Fruit fly (Drosophila melanogaster) whole organism, embryonic: Measurements from ENCODE around the gene Lst8.

ENCODE experiments used
- CG11093 ChIP-seq: fragments of 200-800 bp; sonication (Bioruptor generic); IDR thresholded peaks from 3 replicates; pipeline ENCODE4 v1.3.6; 2022; ENCODE audit warnings: missing biosample characterization, missing genetic modification characterization
- CG11504 ChIP-seq: fragments of 200-800 bp; sonication (Bioruptor generic); optimal IDR thresholded peaks from 3 replicates; lab custom pipeline; 2019; ENCODE audit warnings: missing biosample characterization, mild to moderate bottlenecking, missing genetic modification characterization, moderate library complexity
- CG11695 ChIP-seq: fragments of 200-800 bp; sonication (Bioruptor generic); IDR thresholded peaks from 3 replicates; pipeline ENCODE4 v1.3.6; 2022; ENCODE audit warnings: missing biosample characterization, missing genetic modification characterization
- CG13775 ChIP-seq: fragments of 200-800 bp; sonication (Bioruptor generic); optimal IDR thresholded peaks from 3 replicates; lab custom pipeline; 2017; ENCODE audit warnings: missing biosample characterization, mild to moderate bottlenecking, missing genetic modification characterization
- CG15514 ChIP-seq: fragments of 200-800 bp; sonication (Bioruptor generic); optimal IDR thresholded peaks from 3 replicates; lab custom pipeline; 2017; ENCODE audit warnings: missing biosample characterization, missing genetic modification characterization, mild to moderate bottlenecking, moderate library complexity, missing genetic modification reagents
- CG1647 ChIP-seq: fragments of 200-800 bp; sonication (Bioruptor generic); optimal IDR thresholded peaks from 3 replicates; lab custom pipeline; 2016; ENCODE audit warnings: missing biosample characterization, missing genetic modification characterization
- CG17829 ChIP-seq: fragments of 200-800 bp; optimal IDR thresholded peaks from 2 replicates; lab custom pipeline; 2019; ENCODE audit warnings: missing biosample characterization, mild to moderate bottlenecking, missing genetic modification characterization, moderate library complexity
- CG18764 ChIP-seq: fragments of 200-800 bp; sonication (Bioruptor generic); optimal IDR thresholded peaks from 3 replicates; lab custom pipeline; 2016; ENCODE audit warnings: missing biosample characterization, missing genetic modification characterization
- CG31224 ChIP-seq: fragments of 200-800 bp; sonication (Bioruptor generic); IDR thresholded peaks from 2 replicates; pipeline ENCODE4 v1.3.6; 2022; ENCODE audit warnings: missing biosample characterization, missing genetic modification characterization
- CG31388 ChIP-seq: fragments of 200-800 bp; sonication (Bioruptor generic); optimal IDR thresholded peaks from 2 replicates; lab custom pipeline; 2016; ENCODE audit warnings: missing biosample characterization, missing genetic modification characterization
- CG34376 ChIP-seq: fragments of 200-800 bp; sonication (Bioruptor generic); optimal IDR thresholded peaks from 2 replicates; lab custom pipeline; 2018; ENCODE audit warnings: missing biosample characterization, mild to moderate bottlenecking, missing genetic modification characterization
- CG34422 ChIP-seq: fragments of 200-800 bp; sonication (Bioruptor generic); IDR thresholded peaks from 3 replicates; pipeline ENCODE4 v1.3.6; 2022; ENCODE audit warnings: missing biosample characterization, missing genetic modification characterization
- CG4617 ChIP-seq: fragments of 200-800 bp; sonication (Bioruptor generic); optimal IDR thresholded peaks from 3 replicates; lab custom pipeline; 2016; ENCODE audit warnings: missing biosample characterization, missing genetic modification characterization, borderline replicate concordance
- CG4854 ChIP-seq: fragments of 200-800 bp; sonication (Bioruptor generic); optimal IDR thresholded peaks from 2 replicates; lab custom pipeline; 2016; ENCODE audit warnings: missing biosample characterization, missing genetic modification characterization, inconsistent platforms
- CG6683 ChIP-seq: fragments of 200-800 bp; sonication (Bioruptor generic); optimal IDR thresholded peaks from 2 replicates; lab custom pipeline; 2017; ENCODE audit warnings: missing biosample characterization, mild to moderate bottlenecking, missing genetic modification characterization, missing genetic modification reagents
- CG8089 ChIP-seq: fragments of 200-800 bp; sonication (Bioruptor generic); optimal IDR thresholded peaks from 3 replicates; lab custom pipeline; 2016; ENCODE audit warnings: missing biosample characterization, missing genetic modification characterization
- Camta ChIP-seq: fragments of 200-800 bp; sonication (Bioruptor generic); optimal IDR thresholded peaks from 2 replicates; lab custom pipeline; 2016; ENCODE audit warnings: missing biosample characterization, missing genetic modification characterization
- CrebB ChIP-seq: fragments of 200-800 bp; sonication (Bioruptor generic); optimal IDR thresholded peaks from 3 replicates; lab custom pipeline; 2018; ENCODE audit warnings: missing biosample characterization, mild to moderate bottlenecking, missing genetic modification characterization
- D19B ChIP-seq: fragments of 200-800 bp; sonication (Bioruptor generic); optimal IDR thresholded peaks from 2 replicates; lab custom pipeline; 2017; ENCODE audit warnings: missing biosample characterization, mild to moderate bottlenecking, missing genetic modification characterization
- Doc3 ChIP-seq: fragments of 200-800 bp; sonication (Bioruptor generic); IDR thresholded peaks from 3 replicates; pipeline ENCODE4 v1.3.6; 2022; ENCODE audit warnings: missing biosample characterization, missing genetic modification characterization; ENCODE audit not compliant: partially characterized antibody
- GATAe ChIP-seq: fragments of 200-800 bp; sonication (Bioruptor generic); conservative IDR thresholded peaks from 2 replicates; pipeline ENCODE4 v1.3.6; 2022; ENCODE audit warnings: missing biosample characterization, missing genetic modification characterization
- Hr51 ChIP-seq, 2 experiments: fragments of 200-800 bp; sonication (Bioruptor generic); optimal IDR thresholded peaks; 2 replicates in 1 of 2; 3 replicates in 1 of 2; lab custom pipeline; 2016 to 2018; ENCODE audit warnings: missing biosample characterization in 2 of 2, missing genetic modification characterization in 2 of 2, mild to moderate bottlenecking in 1 of 2, moderate library complexity in 1 of 2
- NC2α ChIP-seq: fragments of 200-800 bp; sonication (Bioruptor generic); optimal IDR thresholded peaks from 2 replicates; lab custom pipeline; 2016; ENCODE audit warnings: missing biosample characterization, missing genetic modification characterization
- Oaz ChIP-seq: fragments of 200-800 bp; sonication (Bioruptor generic); IDR thresholded peaks from 2 replicates; pipeline ENCODE4 v1.3.6; 2022; ENCODE audit warnings: missing biosample characterization, missing genetic modification characterization
- Xbp1 ChIP-seq: fragments of 200-800 bp; sonication (Bioruptor generic); optimal IDR thresholded peaks from 3 replicates; lab custom pipeline; 2016; ENCODE audit warnings: missing biosample characterization, mild to moderate bottlenecking, missing genetic modification characterization
- abd-A ChIP-seq: fragments of 200-800 bp; sonication (Bioruptor generic); optimal IDR thresholded peaks from 3 replicates; lab custom pipeline; 2019; ENCODE audit warnings: missing biosample characterization, mild to moderate bottlenecking, missing genetic modification characterization, moderate library complexity
- cato ChIP-seq: fragments of 200-800 bp; sonication (Bioruptor generic); optimal IDR thresholded peaks from 2 replicates; lab custom pipeline; 2016; ENCODE audit warnings: missing biosample characterization, missing genetic modification characterization, borderline replicate concordance
- da ChIP-seq: fragments of 200-800 bp; sonication (Bioruptor generic); optimal IDR thresholded peaks from 2 replicates; lab custom pipeline; 2016; ENCODE audit warnings: missing biosample characterization, missing genetic modification characterization
- disco-r ChIP-seq: fragments of 200-800 bp; sonication (Bioruptor generic); optimal IDR thresholded peaks from 2 replicates; lab custom pipeline; 2016; ENCODE audit warnings: missing biosample characterization, missing genetic modification characterization
- emc ChIP-seq: fragments of 200-800 bp; sonication (Bioruptor generic); optimal IDR thresholded peaks from 2 replicates; lab custom pipeline; 2016; ENCODE audit warnings: missing biosample characterization, missing genetic modification characterization
- ham ChIP-seq: fragments of 200-800 bp; sonication (Bioruptor generic); IDR thresholded peaks from 2 replicates; pipeline ENCODE4 v1.3.6; 2022; ENCODE audit warnings: missing biosample characterization, missing genetic modification characterization
- hbn ChIP-seq: fragments of 200-800 bp; sonication (Bioruptor generic); IDR thresholded peaks from 2 replicates; pipeline ENCODE4 v1.3.6; 2022; ENCODE audit warnings: missing biosample characterization, missing genetic modification characterization; ENCODE audit not compliant: partially characterized antibody
- jumu ChIP-seq: fragments of 200-800 bp; sonication (Bioruptor generic); optimal IDR thresholded peaks from 3 replicates; lab custom pipeline; 2016; ENCODE audit warnings: missing biosample characterization, missing genetic modification characterization
- lov ChIP-seq, 2 experiments: fragments of 200-800 bp in 1 of 2; fragments of >200 bp in 1 of 2; sonication (Bioruptor generic) in 1 of 2; IDR thresholded peaks in 1 of 2; optimal IDR thresholded peaks in 1 of 2; 2 replicates in 1 of 2; 3 replicates in 1 of 2; pipeline versions ENCODE4 v1.3.6 to Lab custom; 2017 to 2022; ENCODE audit warnings: missing biosample characterization in 1 of 2, missing genetic modification characterization in 1 of 2
- nerfin-2 ChIP-seq: fragments of 200-800 bp; sonication (Bioruptor generic); IDR thresholded peaks from 2 replicates; pipeline ENCODE4 v1.3.6; 2022; ENCODE audit warnings: missing biosample characterization, missing genetic modification characterization; ENCODE audit not compliant: partially characterized antibody
- nom ChIP-seq: fragments of 200-800 bp; sonication (Bioruptor generic); optimal IDR thresholded peaks from 2 replicates; lab custom pipeline; 2017; ENCODE audit warnings: missing biosample characterization, missing genetic modification characterization, mild to moderate bottlenecking, moderate library complexity, missing genetic modification reagents
- pum ChIP-seq: fragments of 200-800 bp; sonication (Bioruptor generic); optimal IDR thresholded peaks from 2 replicates; lab custom pipeline; 2016; ENCODE audit warnings: missing biosample characterization, missing genetic modification characterization
- schlank ChIP-seq: fragments of 200-800 bp; sonication (Bioruptor generic); optimal IDR thresholded peaks from 2 replicates; lab custom pipeline; 2018; ENCODE audit warnings: missing biosample characterization, mild to moderate bottlenecking, missing genetic modification characterization
- seq ChIP-seq: fragments of 200-800 bp; sonication (Bioruptor generic); IDR thresholded peaks from 2 replicates; pipeline ENCODE4 v1.3.6; 2022; ENCODE audit warnings: missing biosample characterization, missing genetic modification characterization
- sim ChIP-seq: fragments of 200-800 bp; sonication (Bioruptor generic); IDR thresholded peaks from 2 replicates; pipeline ENCODE4 v1.3.6; 2022; ENCODE audit warnings: missing biosample characterization, missing genetic modification characterization
- sqz ChIP-seq: fragments of 200-800 bp; sonication (Bioruptor generic); optimal IDR thresholded peaks from 3 replicates; lab custom pipeline; 2018; ENCODE audit warnings: missing biosample characterization, mild to moderate bottlenecking, missing genetic modification characterization
- sr ChIP-seq: fragments of 200-800 bp; sonication (Bioruptor generic); IDR thresholded peaks from 3 replicates; pipeline ENCODE4 v1.3.6; 2022; ENCODE audit warnings: missing biosample characterization, missing genetic modification characterization
- ssp ChIP-seq: fragments of 200-800 bp; sonication (Bioruptor generic); IDR thresholded peaks from 2 replicates; pipeline ENCODE4 v1.3.6; 2022; ENCODE audit warnings: missing biosample characterization, missing genetic modification characterization
- tio ChIP-seq: fragments of 200-800 bp; sonication (Bioruptor generic); optimal IDR thresholded peaks from 2 replicates; lab custom pipeline; 2017; ENCODE audit warnings: missing biosample characterization, missing genetic modification characterization, inconsistent platforms
- tna ChIP-seq: fragments of 200-800 bp; sonication (Bioruptor generic); IDR thresholded peaks from 2 replicates; pipeline ENCODE4 v1.3.6; 2022; ENCODE audit warnings: missing biosample characterization, missing genetic modification characterization; ENCODE audit not compliant: partially characterized antibody
- twi ChIP-seq: fragments of 200-800 bp; optimal IDR thresholded peaks from 2 replicates; lab custom pipeline; 2019; ENCODE audit warnings: missing biosample characterization, mild to moderate bottlenecking, missing genetic modification characterization, moderate library complexity
- wor ChIP-seq: fragments of 200-800 bp; sonication (Bioruptor generic); IDR thresholded peaks from 2 replicates; pipeline ENCODE4 v1.3.6; 2022; ENCODE audit warnings: missing biosample characterization, missing genetic modification characterization
- zf30C ChIP-seq: fragments of 200-800 bp; sonication (Bioruptor generic); optimal IDR thresholded peaks from 3 replicates; lab custom pipeline; 2018; ENCODE audit warnings: missing biosample characterization, mild to moderate bottlenecking, missing genetic modification characterization

The Lst8 gene

dm6 chrX:9600083-9600817 lies 5.5 kb downstream of the Lst8 start (continued):
- TF ChIP-seq CG34422 (GFP tag; lab: Robert Waterston, UW) = peak; percentile 77; the same call in 2 of the 3 replicates
- peak; percentile 47 for TF ChIP-seq CG15514 (GFP tag; lab: Kevin White, UChicago)
- TF ChIP-seq sqz (GFP tag; lab: Kevin White, UChicago) = peak; percentile 89
- peak; percentile 42 for TF ChIP-seq twi (tag; lab: Kevin White, UChicago)
- no peak for TF ChIP-seq lov (optimal IDR thresholded peaks at IDR 0.05; lab: Kevin White, UChicago)
- no peak for TF ChIP-seq lov (GFP tag; IDR thresholded peaks at IDR 0.05; lab: Robert Waterston, UW)
- TF ChIP-seq CG13775 = peak; percentile 76
- TF ChIP-seq CG11093 (GFP tag; lab: Robert Waterston, UW) = peak; percentile 71
- TF ChIP-seq schlank (tag; lab: Kevin White, UChicago) = peak; percentile 12
- TF ChIP-seq CG11695 (GFP tag; lab: Robert Waterston, UW) = peak; percentile 65; the same call in 2 of the 3 replicates
- no peak for TF ChIP-seq tio (GFP tag; lab: Kevin White, UChicago)
- peak; percentile 95 for TF ChIP-seq D19B (GFP tag; lab: Kevin White, UChicago)
- TF ChIP-seq CG18764 = peak; percentile 49
- peak; percentile 47 for TF ChIP-seq nom (GFP tag; lab: Kevin White, UChicago)
- TF ChIP-seq CG31388 (GFP tag; lab: Kevin White, UChicago) = no peak
- TF ChIP-seq tna = no peak
- peak; percentile 49 for TF ChIP-seq CG4854
- no peak for TF ChIP-seq CG31224 (GFP tag; lab: Robert Waterston, UW)
- peak; percentile 52; the same call in 1 of the 2 replicates for TF ChIP-seq seq (GFP tag; lab: Robert Waterston, UW)
- TF ChIP-seq CrebB = peak; percentile 45
- TF ChIP-seq Oaz = 0 out of 2 replicates have a peak, but pooled peaks have one; percentile 29
- peak; percentile 71 for TF ChIP-seq jumu (GFP tag; lab: Kevin White, UChicago)
- peak; percentile 58 for TF ChIP-seq ssp (GFP tag; lab: Robert Waterston, UW)
- TF ChIP-seq Camta (GFP tag; lab: Kevin White, UChicago) = peak; percentile 69
- TF ChIP-seq nerfin-2 = no peak
- peak; percentile 60 for TF ChIP-seq CG34376
- peak; percentile 58 for TF ChIP-seq CG6683
- peak; percentile 57 for TF ChIP-seq CG1647 (GFP tag; lab: Kevin White, UChicago)
- peak; percentile 78 for TF ChIP-seq Xbp1 (GFP tag; lab: Kevin White, UChicago)
- peak; percentile 38 for TF ChIP-seq NC2α
- peak; percentile 65 for TF ChIP-seq CG17829 (tag; lab: Kevin White, UChicago)
- no peak for TF ChIP-seq Doc3 (GFP tag; lab: Robert Waterston, UW)
- no peak for TF ChIP-seq CG4617
- peak; percentile 64 for TF ChIP-seq cato
- peak; percentile 66 for TF ChIP-seq CG8089 (GFP tag; lab: Kevin White, UChicago)
- TF ChIP-seq disco-r = peak; percentile 48
- peak; percentile 23 for TF ChIP-seq emc (GFP tag; lab: Kevin White, UChicago)
- no peak for TF ChIP-seq sr
- TF ChIP-seq da (GFP tag; lab: Kevin White, UChicago) = peak; percentile 52
- no peak for TF ChIP-seq sim (GFP tag; lab: Robert Waterston, UW)
- peak; percentile 87 for TF ChIP-seq CG11504 (tag; lab: Kevin White, UChicago)
- TF ChIP-seq pum (GFP tag; lab: Kevin White, UChicago) = peak; percentile 72
- no peak for TF ChIP-seq zf30C (GFP tag; lab: Kevin White, UChicago)
- TF ChIP-seq hbn (GFP tag; lab: Robert Waterston, UW) = no peak
- peak; percentile 72 to 84 for TF ChIP-seq Hr51 (GFP tag; optimal IDR thresholded peaks at IDR 0.05; lab: Kevin White, UChicago)
- peak; percentile 32 for TF ChIP-seq abd-A (tag; lab: Kevin White, UChicago)
- no peak for TF ChIP-seq GATAe (GFP tag; lab: Robert Waterston, UW)
- peak; percentile 59 for TF ChIP-seq wor
- TF ChIP-seq ham (GFP tag; lab: Robert Waterston, UW) = no peak
